Worm (Caenorhabditis elegans): ENCODE results near the gene Y57A10A.2.

Y57A10A.2 gene

DNA sequence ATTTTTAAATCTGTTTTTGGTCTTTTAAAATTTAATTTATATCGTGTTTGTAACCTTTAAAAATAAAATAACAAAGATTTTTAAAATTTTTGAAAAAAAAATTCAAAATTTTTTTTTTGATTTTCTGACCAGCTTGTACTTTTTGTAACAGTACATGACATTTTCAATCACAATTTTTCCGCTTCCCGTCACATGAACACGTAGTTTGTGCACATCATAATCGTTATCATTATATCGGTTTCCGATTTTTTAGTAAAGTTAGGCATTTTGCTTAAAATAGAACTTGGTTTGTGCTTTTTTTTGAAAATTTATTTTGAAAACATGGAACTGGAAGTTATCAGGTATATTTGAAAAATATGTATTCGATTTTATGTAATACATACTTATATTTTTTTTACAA is 39.3 kb downstream of the Y57A10A.2 start:
- TF ChIP-seq F52B5.7 (tag; optimal IDR thresholded peaks at IDR 0.05) (no peak), lin-35 (GFP tag; optimal IDR thresholded peaks at IDR 0.05) (no peak), snpc-1.1 (tag; optimal IDR thresholded peaks at IDR 0.05; ENCODE audit: insufficient read depth) (no peak), hsf-1 (GFP tag; IDR thresholded peaks at IDR 0.05) (no peak), nhr-179 (tag; optimal IDR thresholded peaks at IDR 0.05) (no peak), nfyb-1 (GFP tag; IDR thresholded peaks at IDR 0.05) (no peak), madf-10 (tag; optimal IDR thresholded peaks at IDR 0.05) (no peak)

DNA sequence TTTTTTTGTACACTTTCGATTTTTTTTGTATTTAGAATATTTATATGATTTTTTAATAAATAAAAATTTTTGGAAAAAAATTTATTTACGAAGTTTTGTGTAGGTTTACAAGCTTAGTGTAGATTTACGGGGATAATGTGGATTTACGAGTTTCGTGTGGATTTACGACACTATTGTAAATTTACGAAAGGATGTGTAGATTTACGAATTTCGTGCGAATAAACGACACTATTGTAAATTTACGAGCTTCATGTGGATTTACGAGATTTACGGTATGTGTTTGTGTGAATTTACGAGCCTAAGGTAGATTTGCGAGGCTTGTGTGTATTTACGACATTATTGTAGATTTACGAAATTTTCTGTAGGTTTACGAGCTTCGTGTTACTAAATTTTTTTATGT is 41.8 kb downstream of the Y57A10A.2 start:
- TF ChIP-seq nfya-2 (GFP tag; IDR thresholded peaks at IDR 0.05) (no peak), sdz-38 (tag; optimal IDR thresholded peaks at IDR 0.05) (no peak), nhr-80 (tag; optimal IDR thresholded peaks at IDR 0.05) (no peak), egrh-3 (GFP tag; IDR thresholded peaks at IDR 0.05) (no peak), ceh-100 (GFP tag; IDR thresholded peaks at IDR 0.05) (no peak), F52B5.7 (tag; optimal IDR thresholded peaks at IDR 0.05) (no peak), somi-1 (GFP tag; optimal IDR thresholded peaks at IDR 0.05) (no peak), ceh-40 (GFP tag; IDR thresholded peaks at IDR 0.05) (no peak)

ce11 chrII:12199209-12199608 is 51.8 kb downstream of the Y57A10A.2 start:
- TF ChIP-seq cebp-1 (GFP tag; IDR thresholded peaks at IDR 0.05) = no peak
- TF ChIP-seq cebp-1 (tag; optimal IDR thresholded peaks at IDR 0.05) = no peak
- TF ChIP-seq unc-62 (GFP tag; optimal IDR thresholded peaks at IDR 0.05) = no peak
- no peak for TF ChIP-seq B0261.1 (tag; optimal IDR thresholded peaks at IDR 0.05)

Measured in whole organism, young adult.